Fruit fly (Drosophila melanogaster) whole organism, embryonic: ENCODE data around the gene Nadsyn.

ENCODE experiments used
- Ada2b ChIP-seq: fragments of 200-800 bp; sonication (Bioruptor generic); IDR thresholded peaks from 2 replicates; pipeline ENCODE4 v1.3.6; 2022; ENCODE audit warnings: missing biosample characterization, missing genetic modification characterization
- Asciz ChIP-seq: fragments of 200-800 bp; sonication (Bioruptor generic); optimal IDR thresholded peaks from 2 replicates; lab custom pipeline; 2017; ENCODE audit warnings: missing biosample characterization, mild to moderate bottlenecking, missing genetic modification characterization, missing genetic modification reagents
- Blimp-1 ChIP-seq: fragments of 200-800 bp; sonication (Bioruptor generic); optimal IDR thresholded peaks from 3 replicates; lab custom pipeline; 2018; ENCODE audit warnings: missing biosample characterization, missing genetic modification characterization, mild to moderate bottlenecking, moderate library complexity, missing genetic modification reagents
- CG10209 ChIP-seq: fragments of 200-800 bp; sonication (Bioruptor generic); optimal IDR thresholded peaks from 3 replicates; lab custom pipeline; 2017; ENCODE audit warnings: missing biosample characterization, mild to moderate bottlenecking, missing genetic modification characterization, missing genetic modification reagents
- CG1024 ChIP-seq: fragments of 200-800 bp; sonication (Bioruptor generic); IDR thresholded peaks from 2 replicates; pipeline ENCODE4 v1.3.6; 2022; ENCODE audit warnings: missing biosample characterization, missing genetic modification characterization
- CG10321 ChIP-seq: fragments of 200-800 bp; sonication (Bioruptor generic); IDR thresholded peaks from 2 replicates; pipeline ENCODE4 v1.3.6; 2022; ENCODE audit warnings: missing biosample characterization, missing genetic modification characterization
- CG11247 ChIP-seq: fragments of 200-800 bp; sonication (Bioruptor generic); IDR thresholded peaks from 2 replicates; pipeline ENCODE4 v1.3.6; 2022; ENCODE audit warnings: missing biosample characterization, missing genetic modification characterization
- CG15269 ChIP-seq: fragments of 200-800 bp; sonication (Bioruptor generic); optimal IDR thresholded peaks from 2 replicates; lab custom pipeline; 2018; ENCODE audit warnings: missing biosample characterization, mild to moderate bottlenecking, missing genetic modification characterization, moderate library complexity
- CG15514 ChIP-seq: fragments of 200-800 bp; sonication (Bioruptor generic); optimal IDR thresholded peaks from 3 replicates; lab custom pipeline; 2017; ENCODE audit warnings: missing biosample characterization, missing genetic modification characterization, mild to moderate bottlenecking, moderate library complexity, missing genetic modification reagents
- CG18011 ChIP-seq: fragments of 200-800 bp; sonication (Bioruptor generic); optimal IDR thresholded peaks from 2 replicates; lab custom pipeline; 2017; ENCODE audit warnings: missing biosample characterization, missing genetic modification characterization, mild to moderate bottlenecking, moderate library complexity, missing genotype
- CG18262 ChIP-seq: fragments of 200-800 bp; optimal IDR thresholded peaks from 3 replicates; lab custom pipeline; 2019; ENCODE audit warnings: missing biosample characterization, mild to moderate bottlenecking, missing genetic modification characterization, moderate library complexity
- CG18599 ChIP-seq: fragments of 200-800 bp; sonication (Bioruptor generic); optimal IDR thresholded peaks from 3 replicates; lab custom pipeline; 2017; ENCODE audit warnings: missing biosample characterization, missing genetic modification characterization, mild to moderate bottlenecking, moderate library complexity, missing genetic modification reagents
- CG31388 ChIP-seq: fragments of 200-800 bp; sonication (Bioruptor generic); optimal IDR thresholded peaks from 2 replicates; lab custom pipeline; 2016; ENCODE audit warnings: missing biosample characterization, missing genetic modification characterization
- CG42726 ChIP-seq: fragments of 200-800 bp; sonication (Bioruptor generic); IDR thresholded peaks from 2 replicates; pipeline ENCODE4 v1.3.6; 2022; ENCODE audit warnings: missing biosample characterization, missing genetic modification characterization; ENCODE audit not compliant: partially characterized antibody
- CG4282 ChIP-seq: fragments of 200-800 bp; sonication (Bioruptor generic); optimal IDR thresholded peaks from 2 replicates; lab custom pipeline; 2016; ENCODE audit warnings: missing biosample characterization, missing genetic modification characterization
- CG7372 ChIP-seq: fragments of 200-800 bp; sonication (Bioruptor generic); IDR thresholded peaks from 2 replicates; pipeline ENCODE4 v1.3.6; 2022; ENCODE audit warnings: missing biosample characterization, missing genetic modification characterization
- CG7987 ChIP-seq: fragments of 200-800 bp; sonication (Bioruptor generic); optimal IDR thresholded peaks from 2 replicates; lab custom pipeline; 2018; ENCODE audit warnings: missing biosample characterization, mild to moderate bottlenecking, missing genetic modification characterization, moderate library complexity
- CG8281 ChIP-seq: fragments of 200-800 bp; sonication (Bioruptor generic); optimal IDR thresholded peaks from 2 replicates; lab custom pipeline; 2018; ENCODE audit warnings: missing biosample characterization, mild to moderate bottlenecking, missing genetic modification characterization, moderate library complexity
- CG8944 ChIP-seq: fragments of 200-800 bp; sonication (Bioruptor generic); optimal IDR thresholded peaks from 3 replicates; lab custom pipeline; 2016; ENCODE audit warnings: missing biosample characterization, missing genetic modification characterization
- D19A ChIP-seq: fragments of 200-800 bp; optimal IDR thresholded peaks from 3 replicates; lab custom pipeline; 2019; ENCODE audit warnings: missing biosample characterization, mild to moderate bottlenecking, missing genetic modification characterization, moderate library complexity
- Dfd ChIP-seq, 2 experiments: fragments of >200 bp; optimal IDR thresholded peaks; 2 replicates each; lab custom pipeline; 2017; ENCODE audit warnings: missing biosample characterization in 2 of 2, missing genetic modification characterization in 2 of 2
- Drgx ChIP-seq: fragments of 200-800 bp; sonication (Bioruptor generic); IDR thresholded peaks from 2 replicates; pipeline ENCODE4 v1.3.6; 2022; ENCODE audit warnings: missing biosample characterization, missing genetic modification characterization
- MBD-R2 ChIP-seq: fragments of 200-800 bp; sonication (Bioruptor generic); IDR thresholded peaks from 2 replicates; pipeline ENCODE4 v1.3.6; 2022; ENCODE audit warnings: missing biosample characterization, missing genetic modification characterization
- Med ChIP-seq: fragments of 200-800 bp; sonication (Bioruptor generic); peaks from one replicate; lab custom pipeline; 2016; ENCODE audit warnings: missing biosample characterization, missing genetic modification characterization, mild to moderate bottlenecking, inconsistent platforms, moderate library complexity
- Pdp1 ChIP-seq, 2 experiments: fragments of 200-800 bp; sonication (Bioruptor generic); optimal IDR thresholded peaks; 3 replicates each; lab custom pipeline; 2016; ENCODE audit warnings: missing biosample characterization in 2 of 2, missing genetic modification characterization in 2 of 2, mild to moderate bottlenecking in 1 of 2, moderate library complexity in 1 of 2
- Ptx1 ChIP-seq: fragments of 200-800 bp; sonication (Bioruptor generic); IDR thresholded peaks from 2 replicates; pipeline ENCODE4 v1.3.6; 2022; ENCODE audit warnings: missing biosample characterization, missing genetic modification characterization
- Side ChIP-seq: fragments of 200-800 bp; sonication (Bioruptor generic); optimal IDR thresholded peaks from 2 replicates; lab custom pipeline; 2016; ENCODE audit warnings: missing biosample characterization, missing genetic modification characterization
- Sox100B ChIP-seq: fragments of 200-800 bp; sonication (Bioruptor generic); optimal IDR thresholded peaks from 3 replicates; lab custom pipeline; 2018; ENCODE audit warnings: missing biosample characterization, mild to moderate bottlenecking, missing genetic modification characterization
- Ssrp ChIP-seq: fragments of 200-800 bp; sonication (Bioruptor generic); optimal IDR thresholded peaks from 2 replicates; lab custom pipeline; 2018; ENCODE audit warnings: missing biosample characterization, mild to moderate bottlenecking, missing genetic modification characterization, moderate library complexity
- TFAM ChIP-seq: fragments of 200-800 bp; sonication (Bioruptor generic); optimal IDR thresholded peaks from 2 replicates; lab custom pipeline; 2017; ENCODE audit warnings: missing biosample characterization, missing genetic modification characterization, inconsistent platforms
- Xrp1 ChIP-seq: fragments of 200-800 bp; sonication (Bioruptor generic); IDR thresholded peaks from 2 replicates; pipeline ENCODE4 v1.3.6; 2022; ENCODE audit warnings: missing biosample characterization, missing genetic modification characterization
- ac ChIP-seq: fragments of 200-800 bp; sonication (Bioruptor generic); optimal IDR thresholded peaks from 3 replicates; lab custom pipeline; 2017; ENCODE audit warnings: missing biosample characterization, mild to moderate bottlenecking, missing genetic modification characterization
- bowl ChIP-seq: fragments of 200-800 bp; sonication (Bioruptor generic); IDR thresholded peaks from 2 replicates; pipeline ENCODE4 v1.3.6; 2022; ENCODE audit warnings: missing biosample characterization, missing genetic modification characterization
- chinmo ChIP-seq: fragments of 200-800 bp; sonication (Bioruptor generic); IDR thresholded peaks from 4 replicates; pipeline ENCODE4 v1.3.6; 2022; ENCODE audit warnings: missing biosample characterization, missing genetic modification characterization; ENCODE audit not compliant: partially characterized antibody
- ci ChIP-seq: fragments of 200-800 bp; sonication (Bioruptor generic); IDR thresholded peaks from 3 replicates; pipeline ENCODE4 v1.3.6; 2022; ENCODE audit warnings: missing biosample characterization, missing genetic modification characterization
- ems ChIP-seq: fragments of 200-800 bp; sonication (Bioruptor generic); optimal IDR thresholded peaks from 3 replicates; lab custom pipeline; 2016; ENCODE audit warnings: missing biosample characterization, missing genetic modification characterization
- fd96Cb ChIP-seq: fragments of 200-800 bp; sonication (Bioruptor generic); optimal IDR thresholded peaks from 2 replicates; lab custom pipeline; 2018; ENCODE audit warnings: missing biosample characterization, mild to moderate bottlenecking, missing genetic modification characterization, moderate library complexity
- kni ChIP-seq: fragments of 200-800 bp; sonication (Bioruptor generic); optimal IDR thresholded peaks from 3 replicates; lab custom pipeline; 2017; ENCODE audit warnings: mild to moderate bottlenecking, missing biosample characterization, missing genetic modification reagents, missing genetic modification characterization
- org-1 ChIP-seq: fragments of 200-800 bp; sonication (Bioruptor generic); optimal IDR thresholded peaks from 2 replicates; lab custom pipeline; 2017; ENCODE audit warnings: missing biosample characterization, missing genetic modification characterization
- p53 ChIP-seq: fragments of 200-800 bp; sonication (Bioruptor generic); optimal IDR thresholded peaks from 2 replicates; lab custom pipeline; 2016; ENCODE audit warnings: missing biosample characterization, missing genetic modification characterization
- pzg ChIP-seq: fragments of 200-800 bp; sonication (Bioruptor generic); optimal IDR thresholded peaks from 3 replicates; lab custom pipeline; 2018; ENCODE audit warnings: missing biosample characterization, mild to moderate bottlenecking, missing genetic modification characterization, moderate library complexity
- sens ChIP-seq: fragments of 200-800 bp; sonication (Bioruptor generic); peaks from one replicate; lab custom pipeline; 2016; ENCODE audit warnings: missing biosample characterization, missing genetic modification characterization
- vvl ChIP-seq: fragments of 200-800 bp; sonication (Bioruptor generic); IDR thresholded peaks from 2 replicates; pipeline ENCODE4 v1.3.6; 2022; ENCODE audit warnings: missing biosample characterization, missing genetic modification characterization
- wor ChIP-seq: fragments of 200-800 bp; sonication (Bioruptor generic); IDR thresholded peaks from 2 replicates; pipeline ENCODE4 v1.3.6; 2022; ENCODE audit warnings: missing biosample characterization, missing genetic modification characterization

Nadsyn gene

dm6 chrX:13639998-13640691 lies 77.9 kb downstream of the Nadsyn start (continued):
- peak; percentile 85 for TF ChIP-seq ac
- TF ChIP-seq CG18011 (GFP tag; lab: Kevin White, UChicago), result peak; percentile 91
- TF ChIP-seq CG15514, result peak; percentile 95
- peak; percentile 98 for TF ChIP-seq wor (GFP tag; lab: Robert Waterston, UW)
- peak; percentile 99 for TF ChIP-seq bowl (GFP tag; lab: Robert Waterston, UW)
- TF ChIP-seq CG8944 (GFP tag; lab: Kevin White, UChicago), result peak; percentile 98
- TF ChIP-seq TFAM (GFP tag; lab: Kevin White, UChicago), result peak; percentile 93
- TF ChIP-seq ems, result peak; percentile 99
- TF ChIP-seq MBD-R2, result peak; percentile 99
- peak; percentile 99 for TF ChIP-seq CG10209 (GFP tag; lab: Kevin White, UChicago)
- peak; percentile 98 for TF ChIP-seq kni (GFP tag; lab: Kevin White, UChicago)
- peak; percentile 99 for TF ChIP-seq fd96Cb (tag; lab: Kevin White, UChicago)
- peak; percentile 99 for TF ChIP-seq Ptx1 (GFP tag; lab: Robert Waterston, UW)
- peak; percentile 92 for TF ChIP-seq CG8281 (tag; lab: Kevin White, UChicago)

DNA sequence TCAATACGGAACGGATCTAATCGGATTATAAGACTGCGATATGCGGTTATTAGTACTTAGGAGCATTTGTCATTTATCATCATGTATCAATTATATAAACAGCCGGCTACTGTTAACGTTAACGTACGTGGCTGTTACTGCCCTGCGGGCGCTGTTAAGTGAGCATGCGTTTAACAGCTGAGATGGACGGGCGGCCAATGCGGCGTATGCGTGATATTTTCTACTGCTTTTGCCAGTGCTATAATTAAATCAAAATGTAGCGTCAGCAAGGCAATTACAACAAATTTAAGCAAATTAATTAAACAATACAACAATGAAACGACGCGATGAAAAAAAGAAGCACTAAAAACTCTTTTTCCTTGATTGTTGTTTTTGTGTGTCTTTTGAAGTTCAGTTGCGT lies 80.5 kb downstream of the Nadsyn start:
- TF ChIP-seq Ada2b (no peak), Drgx (GFP tag; lab: Robert Waterston, UW) (no peak), CG31388 (no peak), Ssrp (tag; lab: Kevin White, UChicago) (no peak), vvl (GFP tag; lab: Robert Waterston, UW) (no peak), Dfd (GFP tag; optimal IDR thresholded peaks at IDR 0.05; lab: Kevin White, UChicago) (no peak), org-1 (no peak), CG15269 (tag; lab: Kevin White, UChicago) (no peak), sens (GFP tag; lab: Kevin White, UChicago) (no peak), CG1024 (GFP tag; lab: Robert Waterston, UW) (no peak), Blimp-1 (GFP tag; lab: Kevin White, UChicago) (no peak), Side (GFP tag; lab: Kevin White, UChicago) (no peak), chinmo (GFP tag; lab: Robert Waterston, UW) (0 out of 4 replicates have a peak, but pooled peaks have one; percentile 55), CG4282 (no peak), D19A (tag; lab: Kevin White, UChicago) (no peak), Ptx1 (GFP tag; lab: Robert Waterston, UW) (no peak), CG18599 (GFP tag; lab: Kevin White, UChicago) (no peak), pzg (GFP tag; lab: Kevin White, UChicago) (no peak), Pdp1 (GFP tag; optimal IDR thresholded peaks at IDR 0.05; lab: Kevin White, UChicago) (peak in 1 of 2 experiments; percentile 75), CG7987 (GFP tag; lab: Kevin White, UChicago) (peak; percentile 61), Med (GFP tag; lab: Kevin White, UChicago) (peak; percentile 46), CG10321 (GFP tag; lab: Robert Waterston, UW) (no peak), CG7372 (peak; percentile 80), CG18262 (tag; lab: Kevin White, UChicago) (no peak), ci (no peak), Xrp1 (GFP tag; lab: Robert Waterston, UW) (no peak), CG42726 (GFP tag; lab: Robert Waterston, UW) (no peak), Asciz (GFP tag; lab: Kevin White, UChicago) (no peak), Sox100B (GFP tag; lab: Kevin White, UChicago) (no peak), CG11247 (GFP tag; lab: Robert Waterston, UW) (no peak), p53 (GFP tag; lab: Kevin White, UChicago) (no peak)
